Worm (Caenorhabditis elegans) whole organism, young adult: ENCODE results near the gene R105.5.
A peak's percentile ranks its signal among the peaks of the same experiment; 100 is the strongest.

ENCODE experiments used
- B0035.1 ChIP-seq: sonication (generic microtip); optimal IDR thresholded peaks from 2 replicates; lab custom pipeline; 2016; ENCODE audit warnings: missing genetic modification characterization, mild to moderate bottlenecking, missing compliant biosample characterization, missing genotype, missing genetic modification reagents
- F22D6.2 ChIP-seq: sonication (generic microtip); optimal IDR thresholded peaks from 2 replicates; lab custom pipeline; 2016; ENCODE audit warnings: mild to moderate bottlenecking, missing genetic modification characterization, missing compliant biosample characterization
- F33H1.4 ChIP-seq: fragments of 200-800 bp; sonication (Bioruptor generic); IDR thresholded peaks from 2 replicates; pipeline ENCODE4 v1.3.6; 2022; ENCODE audit warnings: missing genetic modification reagents, missing genetic modification characterization, missing compliant biosample characterization
- F37B4.10 ChIP-seq: fragments of 200-800 bp; sonication (Bioruptor generic); IDR thresholded peaks from 2 replicates; pipeline ENCODE4 v1.3.6; 2022; ENCODE audit warnings: missing genetic modification characterization, missing compliant biosample characterization
- F39B2.1 ChIP-seq: fragments of 200-800 bp; sonication (Bioruptor generic); IDR thresholded peaks from 2 replicates; pipeline ENCODE4 v1.3.6; 2022; ENCODE audit warnings: missing genetic modification reagents, missing genetic modification characterization, missing compliant biosample characterization
- F49E8.2 ChIP-seq: sonication (generic microtip); optimal IDR thresholded peaks from 3 replicates; lab custom pipeline; 2017; ENCODE audit warnings: missing genetic modification characterization, mild to moderate bottlenecking, missing compliant biosample characterization, antibody characterized with exemption, moderate library complexity; ENCODE audit not compliant: insufficient read depth
- F57C9.4 ChIP-seq: sonication (generic microtip); optimal IDR thresholded peaks from 2 replicates; lab custom pipeline; 2017; ENCODE audit warnings: mild to moderate bottlenecking, missing genetic modification characterization, missing compliant biosample characterization
- T07F8.4 ChIP-seq: sonication (generic microtip); optimal IDR thresholded peaks from 2 replicates; lab custom pipeline; 2016; ENCODE audit warnings: mild to moderate bottlenecking, missing genetic modification characterization, moderate library complexity, missing compliant biosample characterization
- Y53F4B.3 ChIP-seq: fragments of 200-800 bp; sonication (Bioruptor generic); IDR thresholded peaks from 2 replicates; pipeline ENCODE4 v1.3.6; 2022; ENCODE audit warnings: missing genetic modification reagents, missing genetic modification characterization, missing compliant biosample characterization
- atf-7 ChIP-seq: sonication (generic microtip); optimal IDR thresholded peaks from 2 replicates; lab custom pipeline; 2017; ENCODE audit warnings: mild to moderate bottlenecking, missing genetic modification characterization, missing compliant biosample characterization
- attf-5 ChIP-seq: fragments of 200-800 bp; sonication (Bioruptor generic); optimal IDR thresholded peaks from 2 replicates; lab custom pipeline; 2018; ENCODE audit warnings: mild to moderate bottlenecking, missing genetic modification characterization, missing compliant biosample characterization
- attf-6 ChIP-seq: fragments of 200-800 bp; sonication (Bioruptor generic); IDR thresholded peaks from 2 replicates; pipeline ENCODE4 v1.3.6; 2022; ENCODE audit warnings: missing genetic modification reagents, missing genetic modification characterization, missing compliant biosample characterization
- bed-1 ChIP-seq: fragments of 200-800 bp; sonication (Bioruptor generic); IDR thresholded peaks from 2 replicates; pipeline ENCODE4 v1.3.6; 2022; ENCODE audit warnings: missing genetic modification reagents, missing genetic modification characterization, missing compliant biosample characterization
- bed-2 ChIP-seq: fragments of 200-800 bp; sonication (Bioruptor generic); IDR thresholded peaks from 2 replicates; pipeline ENCODE4 v1.3.6; 2022; ENCODE audit warnings: missing genetic modification reagents, missing genetic modification characterization, missing compliant biosample characterization
- cebp-2 ChIP-seq: fragments of 200-800 bp; sonication (Bioruptor generic); IDR thresholded peaks from 2 replicates; pipeline ENCODE4 v1.3.6; 2022; ENCODE audit warnings: missing genetic modification characterization, missing compliant biosample characterization
- ceh-58 ChIP-seq: fragments of 200-800 bp; sonication (Bioruptor generic); IDR thresholded peaks from 2 replicates; pipeline ENCODE4 v1.3.6; 2022; ENCODE audit warnings: missing genetic modification characterization, missing compliant biosample characterization
- chd-7 ChIP-seq: sonication (generic microtip); optimal IDR thresholded peaks from 2 replicates; lab custom pipeline; 2016; ENCODE audit warnings: mild to moderate bottlenecking, missing genetic modification characterization, moderate library complexity, missing compliant biosample characterization
- die-1 ChIP-seq: sonication (generic microtip); optimal IDR thresholded peaks from 2 replicates; lab custom pipeline; 2016; ENCODE audit warnings: missing genotype, mild to moderate bottlenecking, missing genetic modification characterization, missing compliant biosample characterization
- dox-1 ChIP-seq: fragments of 200-800 bp; sonication (Bioruptor generic); IDR thresholded peaks from 2 replicates; pipeline ENCODE4 v1.3.6; 2022; ENCODE audit warnings: missing genetic modification reagents, missing genetic modification characterization, missing compliant biosample characterization
- dpl-1 ChIP-seq: fragments of 150-350 bp; optimal IDR thresholded peaks from 2 replicates; lab custom pipeline; 2014; ENCODE audit warnings: missing biosample characterization, missing genetic modification reagents, missing genetic modification characterization
- egrh-3 ChIP-seq: fragments of 200-800 bp; sonication (Bioruptor generic); IDR thresholded peaks from 2 replicates; pipeline ENCODE4 v1.3.6; 2022; ENCODE audit warnings: missing genetic modification reagents, missing genetic modification characterization, missing compliant biosample characterization
- him-1 ChIP-seq: sonication (generic microtip); optimal IDR thresholded peaks from 2 replicates; lab custom pipeline; 2016; ENCODE audit warnings: missing genotype, missing genetic modification reagents, missing genetic modification characterization, missing compliant biosample characterization
- hlh-26 ChIP-seq: fragments of 200-800 bp; sonication (Bioruptor generic); conservative IDR thresholded peaks from 2 replicates; pipeline ENCODE4 v1.3.6; 2022; ENCODE audit warnings: missing genetic modification reagents, missing genetic modification characterization, missing compliant biosample characterization
- lin-26 ChIP-seq: fragments of 200-800 bp; sonication (Bioruptor generic); IDR thresholded peaks from 2 replicates; pipeline ENCODE4 v1.3.6; 2022; ENCODE audit warnings: missing genetic modification reagents, missing genetic modification characterization, missing compliant biosample characterization
- lir-1 ChIP-seq: fragments of 200-800 bp; sonication (Bioruptor generic); conservative IDR thresholded peaks from 2 replicates; pipeline ENCODE4 v1.3.6; 2022; ENCODE audit warnings: missing genetic modification reagents, missing genetic modification characterization, missing compliant biosample characterization
- lsl-1 ChIP-seq: fragments of 200-800 bp; sonication (Bioruptor generic); optimal IDR thresholded peaks from 2 replicates; lab custom pipeline; 2018; ENCODE audit warnings: mild to moderate bottlenecking, missing genetic modification characterization, moderate library complexity, missing compliant biosample characterization
- madf-10 ChIP-seq: sonication (generic microtip); optimal IDR thresholded peaks from 2 replicates; lab custom pipeline; 2016; ENCODE audit warnings: mild to moderate bottlenecking, missing genetic modification characterization, missing compliant biosample characterization
- madf-3 ChIP-seq: fragments of 200-800 bp; sonication (Bioruptor generic); IDR thresholded peaks from 2 replicates; pipeline ENCODE4 v1.3.6; 2022; ENCODE audit warnings: missing genetic modification reagents, missing genetic modification characterization, missing compliant biosample characterization
- mcd-1 ChIP-seq: fragments of 200-800 bp; sonication (Bioruptor generic); IDR thresholded peaks from 2 replicates; pipeline ENCODE4 v1.3.6; 2022; ENCODE audit warnings: missing genetic modification reagents, missing genetic modification characterization, missing compliant biosample characterization
- mxl-1 ChIP-seq: sonication (generic microtip); optimal IDR thresholded peaks from 2 replicates; lab custom pipeline; 2016; ENCODE audit warnings: missing genetic modification characterization, missing compliant biosample characterization
- nfyb-1 ChIP-seq: fragments of 200-800 bp; sonication (Bioruptor generic); IDR thresholded peaks from 2 replicates; pipeline ENCODE4 v1.3.6; 2022; ENCODE audit warnings: missing genetic modification reagents, missing genetic modification characterization, missing compliant biosample characterization
- nhr-80 ChIP-seq: sonication (generic microtip); optimal IDR thresholded peaks from 2 replicates; lab custom pipeline; 2016; ENCODE audit warnings: missing genetic modification characterization, missing compliant biosample characterization
- rec-8 ChIP-seq, 2 experiments: sonication (generic microtip); optimal IDR thresholded peaks; 2 replicates each; lab custom pipeline; 2016; ENCODE audit warnings: mild to moderate bottlenecking in 2 of 2, missing genetic modification characterization in 2 of 2, missing genetic modification reagents in 2 of 2, missing genotype in 2 of 2, missing biosample characterization in 1 of 2, missing compliant biosample characterization in 1 of 2, moderate library complexity in 1 of 2
- sea-2 ChIP-seq: fragments of 200-800 bp; sonication (Bioruptor generic); IDR thresholded peaks from 2 replicates; pipeline ENCODE4 v1.3.6; 2022; ENCODE audit warnings: missing genetic modification characterization, missing compliant biosample characterization
- tbp1 ChIP-seq: fragments of 200-800 bp; sonication (Bioruptor generic); optimal IDR thresholded peaks from 2 replicates; lab custom pipeline; 2018; ENCODE audit warnings: mild to moderate bottlenecking, missing genetic modification characterization, missing compliant biosample characterization
- xnd-1 ChIP-seq: sonication (generic microtip); optimal IDR thresholded peaks from 2 replicates; lab custom pipeline; 2016; ENCODE audit warnings: missing genotype, missing genetic modification reagents, missing genetic modification characterization, missing compliant biosample characterization
- zfh-2 ChIP-seq: fragments of 200-800 bp; sonication (Bioruptor generic); conservative IDR thresholded peaks from 2 replicates; pipeline ENCODE4 v1.3.6; 2022; ENCODE audit warnings: missing genetic modification reagents, missing genetic modification characterization, missing compliant biosample characterization
- ztf-25 ChIP-seq: fragments of 200-800 bp; sonication (Bioruptor generic); IDR thresholded peaks from 2 replicates; pipeline ENCODE4 v1.3.6; 2022; ENCODE audit warnings: missing genetic modification reagents, missing genetic modification characterization, missing compliant biosample characterization
- ztf-28 ChIP-seq: fragments of 200-800 bp; sonication (Bioruptor generic); IDR thresholded peaks from 2 replicates; pipeline ENCODE4 v1.3.6; 2022; ENCODE audit warnings: missing genetic modification reagents, missing genetic modification characterization, missing compliant biosample characterization

Gene R105.5

ce11 chrIV:4667383-4667782, 31.3 kb downstream of the R105.5 start:
- TF ChIP-seq T07F8.4 (tag; lab: Kevin White, UChicago) (no peak), zfh-2 (GFP tag; lab: Robert Waterston, UW) (peak; percentile 81), ceh-58 (GFP tag; lab: Robert Waterston, UW) (no peak), nhr-80 (no peak), sea-2 (no peak), mcd-1 (GFP tag; lab: Robert Waterston, UW) (peak; percentile 31; the same call in 1 of the 2 replicates), nfyb-1 (0 out of 2 replicates have a peak, but pooled peaks have one; percentile 25), egrh-3 (peak; percentile 72), mxl-1 (tag; lab: Kevin White, UChicago) (no peak), madf-3 (0 out of 2 replicates have a peak, but pooled peaks have one; percentile 8), atf-7 (no peak), rec-8 (tag; optimal IDR thresholded peaks at IDR 0.05; lab: Kevin White, UChicago) (no peak), dox-1 (GFP tag; lab: Robert Waterston, UW) (0 out of 2 replicates have a peak, but pooled peaks have one; percentile 11), lin-26 (0 out of 2 replicates have a peak, but pooled peaks have one; percentile 44), F33H1.4 (GFP tag; lab: Robert Waterston, UW) (no peak), bed-1 (GFP tag; lab: Robert Waterston, UW) (no peak), tbp1 (GFP tag; lab: Kevin White, UChicago) (no peak), ztf-28 (GFP tag; lab: Robert Waterston, UW) (0 out of 2 replicates have a peak, but pooled peaks have one; percentile 32), F22D6.2 (tag; lab: Kevin White, UChicago) (no peak), attf-5 (GFP tag; lab: Kevin White, UChicago) (no peak), F37B4.10 (GFP tag; lab: Robert Waterston, UW) (0 out of 2 replicates have a peak, but pooled peaks have one; percentile 53), him-1 (tag; lab: Kevin White, UChicago) (no peak)
- TF ChIP-seq, all 124 proteins: peak for 9

ce11 chrIV:4667835-4668234, 31.7 kb downstream of the R105.5 start:
- no peak for TF ChIP-seq dpl-1
- TF ChIP-seq bed-2 = no peak
- peak; percentile 53 for TF ChIP-seq lsl-1 (GFP tag; lab: Kevin White, UChicago)
- TF ChIP-seq B0035.1 (tag; lab: Kevin White, UChicago) = no peak
- no peak for TF ChIP-seq lir-1 (GFP tag; lab: Robert Waterston, UW)
- TF ChIP-seq hlh-26 (GFP tag; lab: Robert Waterston, UW) = no peak
- TF ChIP-seq ztf-28 (GFP tag; lab: Robert Waterston, UW) = no peak
- TF ChIP-seq sea-2 = no peak
- TF ChIP-seq xnd-1 = peak; percentile 54

DNA sequence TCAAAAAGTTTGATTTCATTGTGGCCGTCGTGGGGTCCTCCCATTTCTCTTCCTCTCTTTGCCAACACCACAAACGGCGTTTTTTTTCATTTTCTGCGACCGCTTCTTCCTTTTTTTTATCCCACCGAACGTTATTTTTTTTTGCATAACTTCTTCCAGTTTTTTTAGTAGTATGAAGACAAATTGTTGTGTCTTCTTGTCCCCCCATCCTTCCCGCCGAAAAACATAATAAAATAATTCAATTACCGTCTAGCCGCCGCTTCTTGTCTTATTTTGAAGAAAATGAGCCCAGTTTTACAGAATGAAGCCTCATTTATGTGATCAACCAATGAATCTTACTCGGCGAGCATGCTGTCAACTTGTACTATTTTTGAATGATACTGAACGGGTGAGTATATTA, 33.1 kb downstream of the R105.5 start, which contains the start of gene F29B9.12:
TSS of gene F29B9.12 (plus strand) at position 301 of the 400 bp plus-strand sequence.
- no peak for TF ChIP-seq F39B2.1
- no peak for TF ChIP-seq chd-7
- no peak for TF ChIP-seq cebp-2 (GFP tag; lab: Robert Waterston, UW)
- no peak for TF ChIP-seq F49E8.2 (tag; lab: Kevin White, UChicago)
- no peak for TF ChIP-seq F57C9.4 (tag; lab: Kevin White, UChicago)
- TF ChIP-seq dpl-1 = no peak
- TF ChIP-seq attf-6 (GFP tag; lab: Robert Waterston, UW) = no peak
- TF ChIP-seq ztf-25 = no peak
- no peak for TF ChIP-seq madf-3
- no peak for TF ChIP-seq die-1
- no peak for TF ChIP-seq Y53F4B.3
- no peak for TF ChIP-seq madf-10 (tag; lab: Kevin White, UChicago)
